Worm (Caenorhabditis elegans) whole organism, dauer: ENCODE results near the gene gst-38.

Source experiments
- unc-62 ChIP-seq: sonication (generic microtip); optimal IDR thresholded peaks from 2 replicates; lab custom pipeline; 2017; ENCODE audit warnings: missing biosample characterization, missing genetic modification reagents, missing genetic modification characterization

The gst-38 gene

DNA sequence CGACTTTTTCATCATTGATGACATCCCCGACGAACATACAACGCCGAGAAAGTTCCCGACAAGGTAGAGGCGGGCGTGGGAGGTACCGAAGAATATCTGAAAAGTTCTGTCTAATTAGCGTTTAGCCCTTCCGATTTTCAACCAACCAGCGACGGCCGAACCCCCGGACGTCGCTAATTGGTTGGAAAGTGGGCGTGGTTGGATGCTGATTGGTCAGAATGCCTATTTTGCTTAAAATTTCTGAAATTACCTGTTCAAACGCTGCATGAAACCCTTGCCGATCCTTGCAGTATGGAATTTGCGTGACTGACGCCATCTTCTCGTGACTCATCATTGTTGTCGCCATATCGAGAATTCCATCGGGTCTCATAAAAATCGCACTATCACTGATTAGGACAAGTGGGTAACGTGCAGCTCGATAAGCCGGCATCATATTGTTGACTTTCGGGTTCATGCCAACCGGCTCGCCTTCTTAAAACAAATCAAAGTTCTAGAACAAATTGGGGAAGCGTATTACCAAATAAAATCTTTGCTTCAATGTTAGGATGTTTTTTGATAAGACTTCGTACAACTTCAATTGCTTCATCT, 28.1 kb downstream of the gst-38 start:
- TF ChIP-seq unc-62 (GFP tag; lab: Kevin White, UChicago): no peak

DNA sequence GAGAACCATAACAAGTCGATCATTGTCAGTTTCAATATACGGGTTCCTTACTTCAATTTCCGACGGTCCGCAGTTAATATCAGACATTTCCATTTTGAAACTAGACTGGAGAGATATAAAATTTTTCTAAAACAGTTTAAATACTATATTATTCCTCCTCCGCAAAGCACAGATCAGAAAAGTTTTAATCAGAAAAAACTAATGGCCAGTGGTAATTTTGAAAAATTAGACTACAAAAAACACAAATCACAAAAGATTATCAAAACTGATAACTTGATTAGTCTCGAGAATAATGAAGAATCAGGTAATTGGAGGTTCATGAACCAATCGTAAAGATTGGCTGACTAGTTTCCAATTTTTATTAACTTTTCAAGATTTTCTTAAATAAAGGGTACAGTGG, 29.9 kb downstream of the gst-38 start, which contains the start of gene T06C12.9:
TSS of gene T06C12.9 (minus strand) at position 101 of the 400 bp plus-strand sequence.
- no peak for TF ChIP-seq unc-62 (GFP tag; lab: Kevin White, UChicago)

ce11 chrV:15884698-15885097, 31.2 kb downstream of the gst-38 start, which contains the start of gene oac-42:
oac-42 (minus strand) TSS chrV:15884798.
- no peak for TF ChIP-seq unc-62 (GFP tag; lab: Kevin White, UChicago)

ce11 chrV:15880705-15881104, 35.2 kb downstream of the gst-38 start:
- TF ChIP-seq unc-62 (GFP tag; lab: Kevin White, UChicago): no peak

- TF ChIP-seq unc-62 (GFP tag; lab: Kevin White, UChicago): no peak
Observed at ce11 chrV:15880033-15880432, 35.8 kb downstream of the gst-38 start.

DNA sequence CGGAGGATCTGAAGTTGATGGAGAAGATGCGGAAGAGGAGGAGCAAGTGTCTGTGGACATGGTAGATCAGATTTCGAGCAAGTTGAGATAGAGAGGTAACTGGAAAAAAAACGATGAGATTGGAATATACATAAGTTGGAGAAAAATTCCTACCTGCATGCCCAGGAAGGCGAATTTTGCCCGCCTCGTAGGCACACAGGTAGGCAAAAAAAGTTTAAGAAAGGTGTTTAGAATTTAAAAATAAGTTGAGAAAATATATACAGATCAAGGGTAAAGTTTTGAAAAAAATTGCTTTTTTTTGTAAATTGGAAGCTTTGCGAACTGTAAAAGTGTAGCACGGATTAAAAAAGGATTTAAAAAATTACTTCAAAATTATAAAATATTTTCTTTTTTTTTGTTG, 36.4 kb downstream of the gst-38 start, which contains the start of gene nhr-84:
TSS of gene nhr-84 (minus strand) at position 101 of the 400 bp plus-strand sequence.
- TF ChIP-seq unc-62 (GFP tag; lab: Kevin White, UChicago): no peak

DNA sequence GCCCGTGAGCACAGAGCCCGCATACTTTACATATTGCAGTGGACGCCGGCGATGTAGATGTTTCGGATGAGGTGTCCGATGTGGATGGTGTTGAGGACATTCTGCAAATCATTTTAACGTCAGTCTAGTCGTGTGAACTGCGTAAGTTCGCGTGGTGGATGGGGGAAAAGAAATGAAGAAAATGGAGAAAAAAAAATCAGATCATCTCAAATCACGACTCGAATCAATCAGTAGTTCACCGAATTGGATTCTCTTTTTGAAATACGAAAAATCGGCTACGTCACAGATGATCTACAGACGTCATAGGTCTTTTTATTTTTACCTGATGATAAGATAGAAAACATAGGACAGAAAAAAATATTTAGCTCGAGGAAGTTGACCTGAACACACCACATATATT, 39.6 kb downstream of the gst-38 start, which contains the start of gene nhr-102:
TSS of gene nhr-102 (minus strand) at position 101 of the 400 bp plus-strand sequence.
- TF ChIP-seq unc-62 (GFP tag; lab: Kevin White, UChicago): no peak

DNA sequence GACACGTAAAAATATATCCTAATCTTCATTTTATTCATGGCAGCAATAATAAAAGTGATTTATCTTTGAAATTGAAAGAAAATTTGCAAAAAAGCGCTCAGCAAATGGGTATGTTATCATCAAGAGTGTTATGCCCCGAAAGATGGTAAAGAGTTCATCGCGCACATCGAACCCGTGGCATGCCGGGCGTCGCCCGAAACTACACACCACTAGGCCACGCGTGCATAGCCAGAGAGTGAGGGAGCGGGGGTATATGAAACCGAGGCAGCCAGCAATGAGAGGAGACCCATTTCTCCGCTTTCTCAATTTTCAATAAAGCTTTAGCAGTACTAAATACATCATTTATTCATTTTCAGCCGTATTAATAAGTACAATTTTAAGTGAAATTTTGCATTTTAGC, 42.1 kb downstream of the gst-38 start:
- no peak for TF ChIP-seq unc-62 (GFP tag; lab: Kevin White, UChicago)

- TF ChIP-seq unc-62 (GFP tag; lab: Kevin White, UChicago): no peak
Observed at ce11 chrV:15872273-15872672, 43.6 kb downstream of the gst-38 start, which contains the start of gene str-56. str-56 (plus strand) TSS chrV:15872573.

- TF ChIP-seq unc-62 (GFP tag; lab: Kevin White, UChicago): no peak
Observed at ce11 chrV:15870356-15870755, 45.5 kb downstream of the gst-38 start, which contains the start of gene str-57. str-57 (plus strand) TSS chrV:15870656.

DNA sequence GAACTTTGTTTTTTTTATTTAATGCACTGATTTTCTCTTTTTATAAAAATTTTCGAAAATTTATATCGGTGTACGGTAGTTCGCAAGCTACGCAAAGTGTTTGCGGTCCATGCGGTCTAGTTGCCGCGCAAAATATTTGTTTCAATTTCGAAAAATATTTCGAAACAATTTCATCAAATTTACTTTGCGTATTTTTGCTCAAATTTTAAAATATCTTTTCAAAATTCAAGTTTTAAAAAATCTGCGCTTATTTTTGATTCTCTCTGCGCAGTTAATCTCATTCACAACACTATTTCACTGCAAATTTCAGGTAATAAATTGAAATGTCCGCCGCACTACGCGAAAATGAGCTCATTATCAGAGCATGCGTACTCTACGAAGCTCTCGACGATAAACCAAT, 48.5 kb downstream of the gst-38 start, which contains the start of gene fbxa-197:
TSS of gene fbxa-197 (plus strand) at position 301 of the 400 bp plus-strand sequence.
- TF ChIP-seq unc-62 (GFP tag; lab: Kevin White, UChicago): no peak

ce11 chrV:15865839-15866238, 50.0 kb downstream of the gst-38 start, which contains the start of gene srh-293:
srh-293 (plus strand) TSS chrV:15866139.
- TF ChIP-seq unc-62 (GFP tag; lab: Kevin White, UChicago): no peak
